Fruit fly (Drosophila melanogaster) whole organism, embryonic: Measurements from ENCODE around the gene mRpS2.
A peak's percentile ranks its signal among the peaks of the same experiment; 100 is the strongest.

Source experiments
- B-H1 ChIP-seq: fragments of 200-800 bp; sonication (Bioruptor generic); IDR thresholded peaks from 3 replicates; pipeline ENCODE4 v1.3.6; 2022; ENCODE audit warnings: missing biosample characterization, missing genetic modification characterization
- BEAF-32 ChIP-seq: fragments of 200-800 bp; sonication (Bioruptor generic); optimal IDR thresholded peaks from 3 replicates; lab custom pipeline; 2017; ENCODE audit warnings: missing biosample characterization, missing genetic modification characterization, mild to moderate bottlenecking, moderate library complexity, missing genetic modification reagents
- Blimp-1 ChIP-seq: fragments of 200-800 bp; sonication (Bioruptor generic); optimal IDR thresholded peaks from 3 replicates; lab custom pipeline; 2018; ENCODE audit warnings: missing biosample characterization, missing genetic modification characterization, mild to moderate bottlenecking, moderate library complexity, missing genetic modification reagents
- BtbVII ChIP-seq: fragments of 200-800 bp; sonication (Bioruptor generic); optimal IDR thresholded peaks from 3 replicates; lab custom pipeline; 2017; ENCODE audit warnings: missing biosample characterization, mild to moderate bottlenecking, missing genetic modification characterization
- CG11247 ChIP-seq: fragments of 200-800 bp; sonication (Bioruptor generic); IDR thresholded peaks from 2 replicates; pipeline ENCODE4 v1.3.6; 2022; ENCODE audit warnings: missing biosample characterization, missing genetic modification characterization
- CG11696 ChIP-seq: fragments of 200-800 bp; sonication (Bioruptor generic); IDR thresholded peaks from 2 replicates; pipeline ENCODE4 v1.3.6; 2022; ENCODE audit warnings: missing biosample characterization, missing genetic modification characterization
- CG12236 ChIP-seq: fragments of 200-800 bp; sonication (Bioruptor generic); optimal IDR thresholded peaks from 2 replicates; lab custom pipeline; 2016; ENCODE audit warnings: missing biosample characterization, missing genetic modification characterization
- CG14667 ChIP-seq: fragments of 200-800 bp; sonication (Bioruptor generic); IDR thresholded peaks from 2 replicates; pipeline ENCODE4 v1.3.6; 2022; ENCODE audit warnings: missing biosample characterization, missing genetic modification characterization
- CG1529 ChIP-seq: fragments of 200-800 bp; sonication (Bioruptor generic); optimal IDR thresholded peaks from 3 replicates; lab custom pipeline; 2018; ENCODE audit warnings: missing biosample characterization, missing genetic modification characterization
- CG15479 ChIP-seq: fragments of 200-800 bp; sonication (Bioruptor generic); optimal IDR thresholded peaks from 3 replicates; lab custom pipeline; 2019; ENCODE audit warnings: missing biosample characterization, mild to moderate bottlenecking, missing genetic modification characterization, moderate library complexity
- CG2120 ChIP-seq: fragments of 200-800 bp; sonication (Bioruptor generic); optimal IDR thresholded peaks from 3 replicates; lab custom pipeline; 2016; ENCODE audit warnings: missing biosample characterization, missing genetic modification characterization
- CG30020 ChIP-seq: fragments of 200-800 bp; optimal IDR thresholded peaks from 2 replicates; lab custom pipeline; 2019; ENCODE audit warnings: missing biosample characterization, mild to moderate bottlenecking, missing genetic modification characterization, moderate library complexity
- CG32767 ChIP-seq: fragments of 200-800 bp; sonication (Bioruptor generic); IDR thresholded peaks from 2 replicates; pipeline ENCODE4 v1.3.6; 2022; ENCODE audit warnings: missing biosample characterization, missing genetic modification characterization
- CG3281 ChIP-seq: fragments of 200-800 bp; sonication (Bioruptor generic); optimal IDR thresholded peaks from 3 replicates; lab custom pipeline; 2017; ENCODE audit warnings: missing biosample characterization, mild to moderate bottlenecking, missing genetic modification characterization
- CG34422 ChIP-seq: fragments of 200-800 bp; sonication (Bioruptor generic); IDR thresholded peaks from 3 replicates; pipeline ENCODE4 v1.3.6; 2022; ENCODE audit warnings: missing biosample characterization, missing genetic modification characterization
- CG3726 ChIP-seq: fragments of 200-800 bp; sonication (Bioruptor generic); IDR thresholded peaks from 3 replicates; pipeline ENCODE4, ENCODE4 v1.3.6; 2022; ENCODE audit warnings: missing biosample characterization, missing genetic modification characterization
- CG4617 ChIP-seq: fragments of 200-800 bp; sonication (Bioruptor generic); optimal IDR thresholded peaks from 3 replicates; lab custom pipeline; 2016; ENCODE audit warnings: missing biosample characterization, missing genetic modification characterization, borderline replicate concordance
- CG7357 ChIP-seq: fragments of 200-800 bp; sonication (Bioruptor generic); IDR thresholded peaks from 3 replicates; pipeline ENCODE4 v1.3.6; 2022; ENCODE audit warnings: missing biosample characterization, missing genetic modification characterization
- CG9727 ChIP-seq: fragments of 200-800 bp; sonication (Bioruptor generic); optimal IDR thresholded peaks from 3 replicates; lab custom pipeline; 2017; ENCODE audit warnings: missing biosample characterization, mild to moderate bottlenecking, missing genetic modification characterization
- Drgx ChIP-seq: fragments of 200-800 bp; sonication (Bioruptor generic); IDR thresholded peaks from 2 replicates; pipeline ENCODE4 v1.3.6; 2022; ENCODE audit warnings: missing biosample characterization, missing genetic modification characterization
- H15 ChIP-seq: fragments of 200-800 bp; sonication (Bioruptor generic); IDR thresholded peaks from 3 replicates; pipeline ENCODE4 v1.3.6; 2022; ENCODE audit warnings: missing biosample characterization, missing genetic modification characterization
- HHEX ChIP-seq: fragments of 200-800 bp; sonication (Bioruptor generic); optimal IDR thresholded peaks from 3 replicates; lab custom pipeline; 2017; ENCODE audit warnings: missing biosample characterization, mild to moderate bottlenecking, missing genetic modification characterization, missing genetic modification reagents
- Hmr ChIP-seq: fragments of 200-800 bp; sonication (Bioruptor generic); optimal IDR thresholded peaks from 3 replicates; lab custom pipeline; 2017; ENCODE audit warnings: mild to moderate bottlenecking, missing biosample characterization, missing genetic modification reagents, missing genetic modification characterization
- Hsf ChIP-seq: fragments of 200-800 bp; sonication (Bioruptor generic); optimal IDR thresholded peaks from 3 replicates; lab custom pipeline; 2016; ENCODE audit warnings: missing biosample characterization, missing genetic modification characterization
- Nf-YA ChIP-seq: fragments of 200-800 bp; sonication (Bioruptor generic); IDR thresholded peaks from 2 replicates; pipeline ENCODE4 v1.3.6; 2022; ENCODE audit warnings: missing biosample characterization, missing genetic modification characterization
- Tbp ChIP-seq: fragments of >200 bp; optimal IDR thresholded peaks from 2 replicates; lab custom pipeline; 2018; ENCODE audit warnings: missing biosample characterization, missing genetic modification characterization
- ara ChIP-seq: fragments of 200-800 bp; sonication (Bioruptor generic); IDR thresholded peaks from 2 replicates; pipeline ENCODE4 v1.3.6; 2022; ENCODE audit warnings: missing biosample characterization, missing genetic modification characterization
- az2 ChIP-seq: fragments of 200-800 bp; sonication (Bioruptor generic); optimal IDR thresholded peaks from 3 replicates; lab custom pipeline; 2016; ENCODE audit warnings: missing biosample characterization, missing genetic modification characterization
- cato ChIP-seq: fragments of 200-800 bp; sonication (Bioruptor generic); optimal IDR thresholded peaks from 2 replicates; lab custom pipeline; 2016; ENCODE audit warnings: missing biosample characterization, missing genetic modification characterization, borderline replicate concordance
- ci ChIP-seq: fragments of 200-800 bp; sonication (Bioruptor generic); IDR thresholded peaks from 3 replicates; pipeline ENCODE4 v1.3.6; 2022; ENCODE audit warnings: missing biosample characterization, missing genetic modification characterization
- dimm ChIP-seq: fragments of 200-800 bp; sonication (Bioruptor generic); IDR thresholded peaks from 2 replicates; pipeline ENCODE4 v1.3.6; 2022; ENCODE audit warnings: missing biosample characterization, missing genetic modification characterization
- dmrt99B ChIP-seq: fragments of 200-800 bp; sonication (Bioruptor generic); optimal IDR thresholded peaks from 2 replicates; lab custom pipeline; 2018; ENCODE audit warnings: missing biosample characterization, mild to moderate bottlenecking, missing genetic modification characterization, moderate library complexity
- dpn ChIP-seq, 2 experiments: fragments of 200-800 bp; sonication (Bioruptor generic); optimal IDR thresholded peaks; 3 replicates each; lab custom pipeline; 2016; ENCODE audit warnings: missing biosample characterization in 2 of 2, missing genetic modification characterization in 2 of 2
- esg ChIP-seq: fragments of 200-800 bp; sonication (Bioruptor generic); conservative IDR thresholded peaks from 2 replicates; pipeline ENCODE4 v1.3.6; 2022; ENCODE audit warnings: missing biosample characterization, missing genetic modification characterization
- fru ChIP-seq: fragments of >200 bp; optimal IDR thresholded peaks from 2 replicates; lab custom pipeline; 2017
- gce ChIP-seq: fragments of 200-800 bp; sonication (Bioruptor generic); IDR thresholded peaks from 3 replicates; pipeline ENCODE4 v1.3.6; 2022; ENCODE audit warnings: missing biosample characterization, missing genetic modification characterization
- gsb-n ChIP-seq: fragments of 200-800 bp; sonication (Bioruptor generic); optimal IDR thresholded peaks from 3 replicates; lab custom pipeline; 2018; ENCODE audit warnings: missing biosample characterization, mild to moderate bottlenecking, missing genetic modification characterization
- hbn ChIP-seq: fragments of 200-800 bp; sonication (Bioruptor generic); IDR thresholded peaks from 2 replicates; pipeline ENCODE4 v1.3.6; 2022; ENCODE audit warnings: missing biosample characterization, missing genetic modification characterization; ENCODE audit not compliant: partially characterized antibody
- jigr1 ChIP-seq: fragments of 200-800 bp; sonication (Bioruptor generic); IDR thresholded peaks from 3 replicates; pipeline ENCODE4 v1.3.6; 2022; ENCODE audit warnings: missing biosample characterization, missing genetic modification characterization
- knrl ChIP-seq: fragments of 200-800 bp; sonication (Bioruptor generic); IDR thresholded peaks from 3 replicates; pipeline ENCODE4 v1.3.6; 2022; ENCODE audit warnings: missing biosample characterization, missing genetic modification characterization; ENCODE audit not compliant: partially characterized antibody
- nau ChIP-seq: fragments of 200-800 bp; sonication (Bioruptor generic); optimal IDR thresholded peaks from 3 replicates; lab custom pipeline; 2017; ENCODE audit warnings: missing biosample characterization, mild to moderate bottlenecking, missing genetic modification characterization, missing genetic modification reagents
- nom ChIP-seq: fragments of 200-800 bp; sonication (Bioruptor generic); optimal IDR thresholded peaks from 2 replicates; lab custom pipeline; 2017; ENCODE audit warnings: missing biosample characterization, missing genetic modification characterization, mild to moderate bottlenecking, moderate library complexity, missing genetic modification reagents
- ro ChIP-seq: fragments of 200-800 bp; sonication (Bioruptor generic); IDR thresholded peaks from 2 replicates; pipeline ENCODE4 v1.3.6; 2022; ENCODE audit warnings: missing biosample characterization, missing genetic modification characterization
- sens ChIP-seq: fragments of 200-800 bp; sonication (Bioruptor generic); peaks from one replicate; lab custom pipeline; 2016; ENCODE audit warnings: missing biosample characterization, missing genetic modification characterization
- seq ChIP-seq: fragments of 200-800 bp; sonication (Bioruptor generic); IDR thresholded peaks from 2 replicates; pipeline ENCODE4 v1.3.6; 2022; ENCODE audit warnings: missing biosample characterization, missing genetic modification characterization
- shn ChIP-seq: fragments of 200-800 bp; sonication (Bioruptor generic); optimal IDR thresholded peaks from 3 replicates; lab custom pipeline; 2016; ENCODE audit warnings: missing biosample characterization, missing genetic modification characterization
- ttk ChIP-seq: fragments of 200-800 bp; sonication (Bioruptor generic); IDR thresholded peaks from 2 replicates; pipeline ENCODE4 v2.1.2; 2022; ENCODE audit warnings: missing biosample characterization, missing genetic modification characterization
- zf30C ChIP-seq: fragments of 200-800 bp; sonication (Bioruptor generic); optimal IDR thresholded peaks from 3 replicates; lab custom pipeline; 2018; ENCODE audit warnings: missing biosample characterization, mild to moderate bottlenecking, missing genetic modification characterization
- zfh1 ChIP-seq: fragments of 200-800 bp; sonication (Bioruptor generic); IDR thresholded peaks from 3 replicates; pipeline ENCODE4 v1.3.6; 2022; ENCODE audit warnings: missing biosample characterization, missing genetic modification characterization

Gene mRpS2

DNA sequence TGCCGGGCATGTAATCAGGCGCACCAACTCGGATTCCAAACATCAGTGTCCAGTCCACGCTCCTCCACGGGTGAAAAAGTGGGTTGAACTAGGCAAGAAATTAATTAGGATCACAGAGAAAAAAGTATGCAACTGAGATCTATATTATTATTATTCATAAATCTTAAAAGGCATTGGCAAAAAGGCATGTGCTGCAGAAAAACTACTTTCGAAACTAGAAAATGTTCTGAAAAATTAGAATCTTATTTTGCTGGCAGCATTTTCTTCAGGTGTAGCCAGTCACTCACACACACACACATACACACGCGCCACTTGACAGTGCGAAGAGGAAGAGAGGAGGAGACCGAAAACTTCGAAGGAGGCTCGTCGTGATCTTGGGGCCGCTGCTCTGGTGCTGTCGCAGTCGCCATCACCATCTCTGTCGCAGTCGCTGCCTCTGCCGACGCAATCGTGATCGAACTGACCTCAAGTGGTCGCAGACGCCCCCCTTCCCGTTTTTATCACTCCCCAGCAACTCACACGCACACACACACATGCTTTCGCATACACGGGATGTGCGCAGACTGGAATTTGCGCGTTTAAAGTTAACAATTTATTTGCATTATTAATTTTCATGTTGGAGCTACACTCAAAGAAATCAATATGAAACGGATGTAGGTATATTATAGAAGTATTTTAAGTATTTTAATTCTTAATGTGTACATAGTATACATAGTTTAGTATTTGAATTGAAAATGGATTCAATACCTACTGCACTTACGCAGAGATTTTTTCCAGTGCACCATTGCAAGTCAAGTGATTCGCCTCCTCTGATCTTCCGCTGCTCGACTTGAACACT is 37.4 kb upstream of the mRpS2 start (continued):
- TF ChIP-seq CG9727 (GFP tag; lab: Kevin White, UChicago), result peak; percentile 29
- TF ChIP-seq esg (GFP tag; lab: Robert Waterston, UW), result peak; percentile 69
- TF ChIP-seq CG34422 (GFP tag; lab: Robert Waterston, UW), result peak; percentile 59
- no peak for TF ChIP-seq BEAF-32
- no peak for TF ChIP-seq nau (GFP tag; lab: Kevin White, UChicago)
- TF ChIP-seq Nf-YA (GFP tag; lab: Robert Waterston, UW), result no peak; the same call in 1 of the 2 replicates
- peak; percentile 41; the same call in 1 of the 3 replicates for TF ChIP-seq CG7357 (GFP tag; lab: Robert Waterston, UW)
- peak; percentile 32 for TF ChIP-seq CG32767
- TF ChIP-seq az2 (GFP tag; lab: Kevin White, UChicago), result peak; percentile 56
- TF ChIP-seq ara (GFP tag; lab: Robert Waterston, UW), result peak; percentile 64
- TF ChIP-seq BtbVII (GFP tag; lab: Kevin White, UChicago), result peak; percentile 39
- peak; percentile 67 for TF ChIP-seq ci (GFP tag; lab: Robert Waterston, UW)
- TF ChIP-seq jigr1 (GFP tag; lab: Robert Waterston, UW), result 0 out of 3 replicates have a peak, but pooled peaks have one; percentile 45
- peak; percentile 65 for TF ChIP-seq zf30C
- TF ChIP-seq B-H1, result peak; percentile 34; the same call in 2 of the 3 replicates
- 0 out of 3 replicates have a peak, but pooled peaks have one; percentile 34 for TF ChIP-seq CG3726 (GFP tag; lab: Robert Waterston, UW)
- TF ChIP-seq sens (GFP tag; lab: Kevin White, UChicago), result peak; percentile 95
- peak; percentile 78 for TF ChIP-seq zfh1 (GFP tag; lab: Robert Waterston, UW)
- TF ChIP-seq CG30020 (tag; lab: Kevin White, UChicago), result no peak
- TF ChIP-seq gce (GFP tag; lab: Robert Waterston, UW), result peak; percentile 41; the same call in 1 of the 3 replicates
- TF ChIP-seq Hsf (GFP tag; lab: Kevin White, UChicago), result peak; percentile 56
- peak; percentile 94 for TF ChIP-seq Drgx (GFP tag; lab: Robert Waterston, UW)
- TF ChIP-seq dpn (GFP tag; optimal IDR thresholded peaks at IDR 0.05; lab: Kevin White, UChicago), result peak in 1 of 2 experiments; percentile 41
- TF ChIP-seq CG15479 (GFP tag; lab: Kevin White, UChicago), result peak; percentile 19
- peak; percentile 63 for TF ChIP-seq CG11247 (GFP tag; lab: Robert Waterston, UW)
- TF ChIP-seq Hmr (GFP tag; lab: Kevin White, UChicago), result peak; percentile 31
- no peak for TF ChIP-seq Tbp
- TF ChIP-seq CG14667 (GFP tag; lab: Robert Waterston, UW), result peak; percentile 63
- no peak for TF ChIP-seq fru (lab: Kevin White, UChicago)
- no peak for TF ChIP-seq knrl
- peak; percentile 44; the same call in 1 of the 2 replicates for TF ChIP-seq seq
- peak; percentile 56; the same call in 1 of the 2 replicates for TF ChIP-seq ro (GFP tag; lab: Robert Waterston, UW)
- no peak for TF ChIP-seq CG4617 (GFP tag; lab: Kevin White, UChicago)
- TF ChIP-seq CG1529 (GFP tag; lab: Kevin White, UChicago), result peak; percentile 15
- TF ChIP-seq CG11696 (GFP tag; lab: Robert Waterston, UW), result peak; percentile 44; the same call in 1 of the 2 replicates
- TF ChIP-seq CG2120 (GFP tag; lab: Kevin White, UChicago), result peak; percentile 48
- TF ChIP-seq dimm, result peak; percentile 33; the same call in 1 of the 2 replicates
- peak; percentile 4 for TF ChIP-seq HHEX (GFP tag; lab: Kevin White, UChicago)
- no peak for TF ChIP-seq hbn (GFP tag; lab: Robert Waterston, UW)
- no peak for TF ChIP-seq CG12236
- TF ChIP-seq gsb-n, result peak; percentile 41
- peak; percentile 74; the same call in 2 of the 3 replicates for TF ChIP-seq H15 (GFP tag; lab: Robert Waterston, UW)
- TF ChIP-seq dmrt99B (tag; lab: Kevin White, UChicago), result peak; percentile 66
- peak; percentile 14 for TF ChIP-seq cato (GFP tag; lab: Kevin White, UChicago)
- TF ChIP-seq CG3281 (GFP tag; lab: Kevin White, UChicago), result peak; percentile 52
- TF ChIP-seq nom, result peak; percentile 90
- peak; percentile 57 for TF ChIP-seq ttk (GFP tag; lab: Robert Waterston, UW)
- TF ChIP-seq Blimp-1 (GFP tag; lab: Kevin White, UChicago), result peak; percentile 19
- TF ChIP-seq shn (GFP tag; lab: Kevin White, UChicago), result peak; percentile 7
